Fruit fly (Drosophila melanogaster): Measurements from ENCODE around the gene CG5854.

- TF ChIP-seq fru (GFP tag; optimal IDR thresholded peaks at IDR 0.05) (no peak), GATAd (GFP tag; optimal IDR thresholded peaks at IDR 0.05) (no peak), Myc (optimal IDR thresholded peaks at IDR 0.05) (no peak), Dif (GFP tag; optimal IDR thresholded peaks at IDR 0.05; ENCODE audit: partially characterized antibody) (no peak), dmrt93B (GFP tag; optimal IDR thresholded peaks at IDR 0.05) (no peak), h (GFP tag; optimal IDR thresholded peaks at IDR 0.05) (no peak)
These were observed 14.5 kb downstream of the CG5854 start, which contains the start of gene CG12268 for dm6 chr3R:23948324-23948465.

All from whole organism, wandering third instar larva.